Fruit fly (Drosophila melanogaster): Measurements from ENCODE around the gene elm.
A peak's percentile ranks its signal among the peaks of the same experiment; 100 is the strongest.

elm gene

dm6 chr3R:5608422-5608821, 46.2 kb downstream of the elm start:
- TF ChIP-seq ci (GFP tag; IDR thresholded peaks at IDR 0.05) (0 out of 3 replicates have a peak, but pooled peaks have one; percentile 25), CG8478 (optimal IDR thresholded peaks at IDR 0.05) (peak; percentile 59), Med (GFP tag) (peak; percentile 52), CG11456 (GFP tag; IDR thresholded peaks at IDR 0.05) (0 out of 3 replicates have a peak, but pooled peaks have one; percentile 32), Dfd (GFP tag; optimal IDR thresholded peaks at IDR 0.05) (peak in 1 of 2 experiments; percentile 73), CG17186 (GFP tag; optimal IDR thresholded peaks at IDR 0.05) (no peak), CG11093 (GFP tag; IDR thresholded peaks at IDR 0.05) (0 out of 3 replicates have a peak, but pooled peaks have one; percentile 40), CG17568 (GFP tag; optimal IDR thresholded peaks at IDR 0.05) (no peak), CG16779 (GFP tag; IDR thresholded peaks at IDR 0.05) (0 out of 2 replicates have a peak, but pooled peaks have one; percentile 18), inv (GFP tag; IDR thresholded peaks at IDR 0.05; ENCODE audit: partially characterized antibody) (0 out of 2 replicates have a peak, but pooled peaks have one; percentile 12), dmrt11E (tag; optimal IDR thresholded peaks at IDR 0.05) (no peak)

dm6 chr3R:5606477-5606876, 48.2 kb downstream of the elm start, which contains the start of gene asl:
Gene asl (minus strand): TSS chr3R:5606543.
- peak; percentile 35; the same call in 1 of the 3 replicates for TF ChIP-seq CG11695 (GFP tag; IDR thresholded peaks at IDR 0.05)
- peak; percentile 76 for TF ChIP-seq CG8924 (tag; optimal IDR thresholded peaks at IDR 0.05)
- no peak for TF ChIP-seq CG18599 (GFP tag; optimal IDR thresholded peaks at IDR 0.05)
- peak; percentile 40; the same call in 1 of the 2 replicates for TF ChIP-seq esg (GFP tag; conservative IDR thresholded peaks at IDR 0.05)
- TF ChIP-seq CG1647 (GFP tag; optimal IDR thresholded peaks at IDR 0.05), result peak; percentile 56
- peak; percentile 31; the same call in 1 of the 2 replicates for TF ChIP-seq Dref (GFP tag; IDR thresholded peaks at IDR 0.05)
- no peak for TF ChIP-seq gsb-n (tag; optimal IDR thresholded peaks at IDR 0.05)
- TF ChIP-seq Adf1 (GFP tag; IDR thresholded peaks at IDR 0.05), result no peak; the same call in 1 of the 2 replicates
- TF ChIP-seq cg (GFP tag; optimal IDR thresholded peaks at IDR 0.05), result peak; percentile 41
- no peak for TF ChIP-seq bigmax (GFP tag; optimal IDR thresholded peaks at IDR 0.05)
- 0 out of 3 replicates have a peak, but pooled peaks have one; percentile 44 for TF ChIP-seq ci (GFP tag; IDR thresholded peaks at IDR 0.05)
- TF ChIP-seq ham (GFP tag; IDR thresholded peaks at IDR 0.05), result no peak
- no peak for TF ChIP-seq salm (tag; optimal IDR thresholded peaks at IDR 0.05)
- no peak for TF ChIP-seq CG10321 (GFP tag; IDR thresholded peaks at IDR 0.05)
- TF ChIP-seq psq (GFP tag; optimal IDR thresholded peaks at IDR 0.05), result peak; percentile 14
- TF ChIP-seq CG13296 (GFP tag; optimal IDR thresholded peaks at IDR 0.05), result peak; percentile 52
- peak in 1 of 2 experiments; percentile 65 for TF ChIP-seq Hr78 (GFP tag; optimal IDR thresholded peaks at IDR 0.05)
- TF ChIP-seq fd3F (GFP tag; optimal IDR thresholded peaks at IDR 0.05), result peak; percentile 25
- no peak for TF ChIP-seq CG12071 (GFP tag; optimal IDR thresholded peaks at IDR 0.05)
- TF ChIP-seq CG14860 (GFP tag; IDR thresholded peaks at IDR 0.05; ENCODE audit: partially characterized antibody), result no peak
- TF ChIP-seq D (optimal IDR thresholded peaks at IDR 0.05), result no peak
- peak; percentile 44 for TF ChIP-seq D (GFP tag; optimal IDR thresholded peaks at IDR 0.05)
- peak; percentile 85 for TF ChIP-seq pzg (GFP tag; optimal IDR thresholded peaks at IDR 0.05)
- no peak for TF ChIP-seq Jarid2 (GFP tag; optimal IDR thresholded peaks at IDR 0.05)
- TF ChIP-seq yki (optimal IDR thresholded peaks at IDR 0.05), result no peak
- TF ChIP-seq CG13123 (GFP tag; optimal IDR thresholded peaks at IDR 0.05), result peak; percentile 62
- peak; percentile 67 for TF ChIP-seq lmd (GFP tag; IDR thresholded peaks at IDR 0.05)
- TF ChIP-seq CG3065 (GFP tag; optimal IDR thresholded peaks at IDR 0.05), result peak; percentile 19
- TF ChIP-seq Aef1 (GFP tag; IDR thresholded peaks at IDR 0.05), result no peak; the same call in 2 of the 3 replicates
- no peak for TF ChIP-seq CG2678 (tag; optimal IDR thresholded peaks at IDR 0.05)
- peak; percentile 71 for TF ChIP-seq NfI (GFP tag; optimal IDR thresholded peaks at IDR 0.05)
- TF ChIP-seq bbx (GFP tag; IDR thresholded peaks at IDR 0.05; ENCODE audit: partially characterized antibody), result no peak
- peak; percentile 78 for TF ChIP-seq CG12391 (tag; optimal IDR thresholded peaks at IDR 0.05)
- TF ChIP-seq amos (GFP tag; IDR thresholded peaks at IDR 0.05; ENCODE audit: partially characterized antibody), result no peak
- TF ChIP-seq Drgx (GFP tag; IDR thresholded peaks at IDR 0.05), result peak; percentile 34; the same call in 1 of the 2 replicates
- TF ChIP-seq stc (GFP tag; IDR thresholded peaks at IDR 0.05), result peak; percentile 50; the same call in 1 of the 2 replicates
- TF ChIP-seq pan (optimal IDR thresholded peaks at IDR 0.05), result no peak
- peak in 1 of 2 experiments; percentile 47 for TF ChIP-seq pan (GFP tag; optimal IDR thresholded peaks at IDR 0.05 in 1 of 2, IDR thresholded peaks at IDR 0.05 in 1 of 2)
- peak; percentile 50 for TF ChIP-seq wek (GFP tag; optimal IDR thresholded peaks at IDR 0.05)

Data from whole organism, embryonic.